Worm (Caenorhabditis elegans): Measurements from ENCODE around the gene ddl-1.

ddl-1 gene

DNA sequence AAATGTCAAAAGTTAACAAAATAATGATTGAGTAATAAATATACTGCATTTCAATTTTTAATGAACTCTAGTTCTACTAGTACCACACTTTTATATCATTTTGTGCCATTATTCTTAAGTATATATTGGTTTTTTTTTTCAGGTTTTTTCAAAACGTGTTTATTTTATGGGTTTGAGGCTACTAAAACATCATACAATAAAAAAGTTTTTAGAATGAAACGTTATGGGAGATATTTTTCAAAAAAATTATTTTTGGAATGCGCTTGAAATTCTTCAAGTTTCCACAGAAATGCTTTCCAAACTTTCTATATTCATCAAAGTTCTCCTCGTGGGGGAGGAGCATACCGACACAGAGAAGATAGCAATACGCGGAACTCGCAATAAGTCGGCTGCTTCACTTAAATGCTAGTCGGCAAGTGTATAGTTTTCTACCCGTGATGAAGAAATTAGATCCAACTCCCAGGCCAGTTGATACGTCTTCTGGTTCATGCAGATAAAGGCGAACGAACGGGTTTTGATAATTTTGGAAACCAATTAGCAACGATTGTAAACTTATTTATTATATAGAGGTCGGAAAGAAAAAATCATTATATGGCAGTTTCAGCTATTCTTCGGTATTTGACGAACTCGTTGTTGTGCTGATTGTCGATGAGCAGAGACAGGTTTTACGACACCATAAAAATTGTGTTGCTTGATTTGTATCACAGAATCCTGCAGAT, 48.7 kb downstream of the ddl-1 start, which contains the start of gene C17G10.10 (continued):
- no peak for TF ChIP-seq dpl-1 (GFP tag; optimal IDR thresholded peaks at IDR 0.05)
- TF ChIP-seq egrh-3 (GFP tag; IDR thresholded peaks at IDR 0.05), result 0 out of 2 replicates have a peak, but pooled peaks have one; percentile 8
- no peak for TF ChIP-seq lin-26 (GFP tag; IDR thresholded peaks at IDR 0.05)
- TF ChIP-seq nhr-80 (tag; optimal IDR thresholded peaks at IDR 0.05), result peak; percentile 59
- no peak for TF ChIP-seq aptf-2 (GFP tag; conservative IDR thresholded peaks at IDR 0.05)
- TF ChIP-seq K11D2.4 (GFP tag; IDR thresholded peaks at IDR 0.05), result no peak
- TF ChIP-seq F52B5.7 (tag; optimal IDR thresholded peaks at IDR 0.05), result no peak
- TF ChIP-seq bed-1 (GFP tag; IDR thresholded peaks at IDR 0.05), result no peak
- no peak for TF ChIP-seq dpff-1 (tag; optimal IDR thresholded peaks at IDR 0.05)
- TF ChIP-seq lin-35 (GFP tag; optimal IDR thresholded peaks at IDR 0.05), result peak in 1 of 3 experiments; percentile 38
- TF ChIP-seq attf-3 (GFP tag; conservative IDR thresholded peaks at IDR 0.05), result no peak
- TF ChIP-seq hlh-12 (tag; optimal IDR thresholded peaks at IDR 0.05), result no peak
- peak; percentile 77 for TF ChIP-seq tbp1 (GFP tag; optimal IDR thresholded peaks at IDR 0.05)
- TF ChIP-seq mel-28 (tag; optimal IDR thresholded peaks at IDR 0.05; ENCODE audit: borderline replicate concordance), result no peak
- TF ChIP-seq snpc-1.3 (tag; optimal IDR thresholded peaks at IDR 0.05; ENCODE audit: insufficient read depth), result peak; percentile 87
- TF ChIP-seq Y95B8A.8 (GFP tag; IDR thresholded peaks at IDR 0.05), result 0 out of 2 replicates have a peak, but pooled peaks have one; percentile 61
- no peak for TF ChIP-seq somi-1 (GFP tag; optimal IDR thresholded peaks at IDR 0.05)
- TF ChIP-seq ztf-25 (GFP tag; IDR thresholded peaks at IDR 0.05), result no peak
- TF ChIP-seq chd-7 (tag; optimal IDR thresholded peaks at IDR 0.05), result no peak
- TF ChIP-seq aptf-3 (GFP tag; IDR thresholded peaks at IDR 0.05), result no peak
- no peak for TF ChIP-seq unc-130 (GFP tag; optimal IDR thresholded peaks at IDR 0.05)
- no peak for TF ChIP-seq lag-1 (GFP tag; IDR thresholded peaks at IDR 0.05)
- TF ChIP-seq B0019.2 (GFP tag; conservative IDR thresholded peaks at IDR 0.05), result no peak
- peak; percentile 9 for TF ChIP-seq B0261.1 (tag; optimal IDR thresholded peaks at IDR 0.05)
- TF ChIP-seq Y79H2A.3 (GFP tag; conservative IDR thresholded peaks at IDR 0.05), result no peak
- TF ChIP-seq hmg-20 (GFP tag; IDR thresholded peaks at IDR 0.05), result 0 out of 2 replicates have a peak, but pooled peaks have one; percentile 11
- no peak for TF ChIP-seq F37B4.10 (GFP tag; IDR thresholded peaks at IDR 0.05)
- TF ChIP-seq ztf-26 (tag; optimal IDR thresholded peaks at IDR 0.05), result peak; percentile 21
- TF ChIP-seq sdz-38 (tag; optimal IDR thresholded peaks at IDR 0.05), result no peak
- TF ChIP-seq ets-4 (GFP tag; optimal IDR thresholded peaks at IDR 0.05), result no peak
- TF ChIP-seq ceh-79 (tag; optimal IDR thresholded peaks at IDR 0.05), result no peak
- no peak for TF ChIP-seq ztf-6 (GFP tag; IDR thresholded peaks at IDR 0.05)
- peak; percentile 82 for TF ChIP-seq D2030.7 (GFP tag; IDR thresholded peaks at IDR 0.05)
- TF ChIP-seq ceh-91 (GFP tag; IDR thresholded peaks at IDR 0.05), result peak; percentile 12; the same call in 1 of the 2 replicates
- TF ChIP-seq cebp-1 (GFP tag; IDR thresholded peaks at IDR 0.05), result no peak
- no peak for TF ChIP-seq cebp-1 (tag; optimal IDR thresholded peaks at IDR 0.05)
- no peak for TF ChIP-seq die-1 (tag; optimal IDR thresholded peaks at IDR 0.05)
- TF ChIP-seq F33H1.4 (GFP tag; IDR thresholded peaks at IDR 0.05), result peak; percentile 53
- TF ChIP-seq repo-1 (tag; optimal IDR thresholded peaks at IDR 0.05), result peak; percentile 78
- peak; percentile 73; the same call in 1 of the 2 replicates for TF ChIP-seq ekl-4 (GFP tag; IDR thresholded peaks at IDR 0.05)
- no peak for TF ChIP-seq F57C9.4 (tag; optimal IDR thresholded peaks at IDR 0.05)
- no peak for TF ChIP-seq F10E7.11 (tag; optimal IDR thresholded peaks at IDR 0.05)
- TF ChIP-seq sea-2 (GFP tag; IDR thresholded peaks at IDR 0.05), result no peak
- TF ChIP-seq mcd-1 (GFP tag; IDR thresholded peaks at IDR 0.05), result peak; percentile 64
- TF ChIP-seq B0035.1 (tag; optimal IDR thresholded peaks at IDR 0.05), result no peak
- TF ChIP-seq lsl-1 (GFP tag; optimal IDR thresholded peaks at IDR 0.05), result peak; percentile 72
- 0 out of 2 replicates have a peak, but pooled peaks have one; percentile 13 for TF ChIP-seq egl-44 (GFP tag; IDR thresholded peaks at IDR 0.05)
- peak; percentile 75 for TF ChIP-seq ceh-100 (GFP tag; IDR thresholded peaks at IDR 0.05)

Data from whole organism, young adult.